Worm (Caenorhabditis elegans) whole organism, midembryonic: ENCODE results near the gene twk-25.

Experiments
- med-1 ChIP-seq: sonication (generic microtip); optimal IDR thresholded peaks from 2 replicates; lab custom pipeline; 2017; ENCODE audit warnings: missing genetic modification characterization, mild to moderate bottlenecking, missing compliant biosample characterization, antibody characterized with exemption, missing genetic modification reagents; ENCODE audit not compliant: insufficient read depth
- ztf-23 ChIP-seq: fragments of 200-800 bp; sonication (Bioruptor generic); IDR thresholded peaks from 2 replicates; pipeline ENCODE4 v1.3.6; 2022; ENCODE audit warnings: missing genetic modification reagents, missing genetic modification characterization, missing compliant biosample characterization

DNA sequence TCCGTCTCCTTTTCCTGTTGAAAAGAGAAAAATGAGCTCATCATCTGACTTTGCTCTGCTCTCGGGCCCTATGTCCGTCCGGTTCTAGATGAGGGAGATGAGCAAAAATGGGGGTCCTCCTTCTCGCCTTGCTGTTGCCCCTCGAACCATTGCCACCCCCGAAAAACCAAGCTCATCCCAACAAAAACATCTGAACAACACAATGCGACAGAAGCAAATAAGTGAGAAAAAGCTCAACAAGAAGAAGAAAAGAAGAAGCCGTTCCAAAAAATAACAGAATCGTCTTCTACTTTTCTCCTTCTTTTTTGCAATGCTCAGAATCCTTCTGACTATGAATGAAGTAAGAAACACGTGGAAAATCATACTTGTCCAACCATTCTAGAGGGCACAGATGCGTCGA lies 48.7 kb upstream of the twk-25 start:
- TF ChIP-seq ztf-23 (no peak), med-1 (GFP tag; lab: Kevin White, UChicago) (no peak)
